Fruit fly (Drosophila melanogaster): Measurements from ENCODE around the gene CG4678.

DNA sequence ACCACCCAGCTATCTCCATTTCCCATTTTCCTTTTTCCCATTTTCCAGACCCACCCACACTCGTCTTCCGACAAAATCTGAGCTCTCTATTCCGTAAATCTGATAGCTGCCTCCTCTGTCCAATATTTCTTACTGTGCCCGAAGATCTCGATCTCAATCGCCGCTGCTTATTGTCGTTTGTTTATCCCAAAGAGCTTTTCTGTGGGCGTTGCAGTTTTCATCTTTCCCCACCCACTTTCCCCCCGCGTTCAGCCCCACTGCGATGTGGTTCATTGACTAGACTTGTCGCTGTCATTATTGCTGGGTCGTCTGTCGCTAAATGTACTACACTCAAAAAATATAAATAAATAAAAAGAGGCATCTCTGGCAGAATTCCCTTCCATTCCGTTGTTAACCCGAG, 6.6 kb upstream of the CG4678 start:
- TF ChIP-seq dsx (GFP tag; optimal IDR thresholded peaks at IDR 0.05; ENCODE audit: poor library complexity, severe bottlenecking), result no peak
- TF ChIP-seq Met (GFP tag; optimal IDR thresholded peaks at IDR 0.05), result no peak
- no peak for TF ChIP-seq spab (GFP tag; optimal IDR thresholded peaks at IDR 0.05)
- no peak for TF ChIP-seq Lpt (GFP tag; optimal IDR thresholded peaks at IDR 0.05)
- no peak for TF ChIP-seq ss (GFP tag; optimal IDR thresholded peaks at IDR 0.05)
- TF ChIP-seq Sox102F (GFP tag; optimal IDR thresholded peaks at IDR 0.05), result no peak
- no peak for TF ChIP-seq CG10631 (GFP tag; optimal IDR thresholded peaks at IDR 0.05)
- TF ChIP-seq fkh (GFP tag; optimal IDR thresholded peaks at IDR 0.05), result no peak
- TF ChIP-seq acj6 (GFP tag; optimal IDR thresholded peaks at IDR 0.05), result no peak
